Worm (Caenorhabditis elegans) whole organism, L4 larva: ENCODE data around the gene tat-4.
A peak's percentile ranks its signal among the peaks of the same experiment; 100 is the strongest.

Source experiments
- ces-1 ChIP-seq: fragments of 150-350 bp; sonication (generic microtip); optimal IDR thresholded peaks from 4 replicates; lab custom pipeline; 2014; ENCODE audit warnings: missing biosample characterization, missing genetic modification reagents, missing genetic modification characterization
- lsy-2 ChIP-seq, 2 experiments: fragments of 150-350 bp in 1 of 2; sonication (generic microtip) in 1 of 2; optimal IDR thresholded peaks; 2 replicates each; lab custom pipeline; 2014 to 2017; ENCODE audit warnings: missing biosample characterization in 2 of 2, missing genetic modification characterization in 2 of 2
- nhr-111 ChIP-seq: fragments of 200-800 bp; sonication (Bioruptor generic); optimal IDR thresholded peaks from 2 replicates; lab custom pipeline; 2018; ENCODE audit warnings: mild to moderate bottlenecking, missing genetic modification characterization, missing compliant biosample characterization
- sdz-12 ChIP-seq: fragments of 200-800 bp; sonication (Bioruptor generic); optimal IDR thresholded peaks from 2 replicates; lab custom pipeline; 2018; ENCODE audit warnings: mild to moderate bottlenecking, missing genetic modification characterization, missing compliant biosample characterization
- snpc-1.2 ChIP-seq: fragments of 200-800 bp; sonication (Bioruptor generic); IDR thresholded peaks from 2 replicates; pipeline ENCODE4 v1.3.6; 2022; ENCODE audit warnings: missing genetic modification reagents, missing genetic modification characterization, missing compliant biosample characterization
- snpc-4 ChIP-seq: fragments of 150-350 bp; optimal IDR thresholded peaks from 2 replicates; lab custom pipeline; 2014; ENCODE audit warnings: missing biosample characterization, missing genetic modification characterization
- spr-1 ChIP-seq: sonication (generic microtip); optimal IDR thresholded peaks from 2 replicates; lab custom pipeline; 2016; ENCODE audit warnings: mild to moderate bottlenecking, missing genetic modification characterization, missing compliant biosample characterization
- tra-1 ChIP-seq: fragments of 200-800 bp; sonication (Bioruptor generic); IDR thresholded peaks from 2 replicates; pipeline ENCODE4 v1.3.6; 2022; ENCODE audit warnings: missing genetic modification reagents, missing genetic modification characterization, missing compliant biosample characterization

- no peak for TF ChIP-seq sdz-12 (GFP tag; lab: Kevin White, UChicago)
- TF ChIP-seq tra-1, result 0 out of 2 replicates have a peak, but pooled peaks have one; percentile 45
- no peak for TF ChIP-seq ces-1
- peak; percentile 77 for TF ChIP-seq snpc-1.2 (GFP tag; lab: Robert Waterston, UW)
- no peak for TF ChIP-seq snpc-4 (tag; lab: Kevin White, UChicago)
- peak; percentile 45 for TF ChIP-seq spr-1
- TF ChIP-seq lsy-2 (tag; optimal IDR thresholded peaks at IDR 0.05; lab: Kevin White, UChicago), result peak in 1 of 2 experiments; percentile 35
- peak; percentile 10 for TF ChIP-seq nhr-111
These were observed 4.4 kb upstream of the tat-4 start for ce11 chrII:6248503-6248902.
